Worm (Caenorhabditis elegans): ENCODE measurements around the gene Y48G9A.9.

Gene Y48G9A.9

DNA sequence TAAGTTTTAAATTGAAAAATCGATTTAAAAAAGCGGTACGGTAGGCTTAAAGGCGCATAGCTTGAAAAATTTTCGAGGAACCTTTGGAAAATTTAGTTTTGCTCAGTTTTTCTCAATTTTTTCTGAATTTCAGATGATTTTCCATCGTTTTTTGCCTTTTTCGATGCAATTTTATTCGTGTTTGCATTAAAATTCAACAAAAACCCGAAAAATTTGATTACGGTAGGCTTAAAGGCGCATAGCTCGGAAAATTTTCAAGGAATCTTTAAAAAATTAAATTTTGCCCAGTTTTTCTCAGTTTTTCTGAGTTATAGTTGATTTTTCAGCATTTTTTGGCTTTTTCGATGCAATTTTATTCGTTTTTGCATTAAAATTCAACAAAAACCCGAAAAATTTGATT is 8.8 kb downstream of the Y48G9A.9 start:
- no peak for TF ChIP-seq hlh-11 (tag; optimal IDR thresholded peaks at IDR 0.05)
- TF ChIP-seq ztf-7 (tag; optimal IDR thresholded peaks at IDR 0.05) = no peak
- no peak for TF ChIP-seq dmd-9 (GFP tag; IDR thresholded peaks at IDR 0.05)
- no peak for TF ChIP-seq F37D6.2 (tag; optimal IDR thresholded peaks at IDR 0.05)
- TF ChIP-seq zfp-3 (GFP tag; conservative IDR thresholded peaks at IDR 0.05) = no peak
- TF ChIP-seq ZK546.5 (tag; optimal IDR thresholded peaks at IDR 0.05) = no peak
- TF ChIP-seq hmg-1.1 (GFP tag; IDR thresholded peaks at IDR 0.05) = no peak
- TF ChIP-seq D1046.2 (GFP tag; IDR thresholded peaks at IDR 0.05) = no peak
- no peak for TF ChIP-seq nhr-28 (tag; optimal IDR thresholded peaks at IDR 0.05)
- no peak for TF ChIP-seq nhr-237 (tag; optimal IDR thresholded peaks at IDR 0.05)
- no peak for TF ChIP-seq daf-12 (tag; optimal IDR thresholded peaks at IDR 0.05)
- TF ChIP-seq hlh-30 (tag; optimal IDR thresholded peaks at IDR 0.05; ENCODE audit: insufficient read depth) = no peak

- TF ChIP-seq lin-1 (GFP tag; IDR thresholded peaks at IDR 0.05) = no peak
- no peak for TF ChIP-seq mxl-2 (GFP tag; conservative IDR thresholded peaks at IDR 0.05)
- TF ChIP-seq spr-3 (GFP tag; optimal IDR thresholded peaks at IDR 0.05) = no peak
- TF ChIP-seq nhr-48 (tag; optimal IDR thresholded peaks at IDR 0.05) = no peak
- no peak for TF ChIP-seq set-16 (GFP tag; IDR thresholded peaks at IDR 0.05)
- TF ChIP-seq aha-1 (tag) = no peak
- no peak for TF ChIP-seq nhr-76 (tag; optimal IDR thresholded peaks at IDR 0.05)
- TF ChIP-seq pha-4 (GFP tag; IDR thresholded peaks at IDR 0.05) = no peak
- no peak for TF ChIP-seq pha-4 (tag; optimal IDR thresholded peaks at IDR 0.05)
- TF ChIP-seq ZK337.2 (GFP tag; IDR thresholded peaks at IDR 0.05) = no peak
- TF ChIP-seq mdt-29 (GFP tag; IDR thresholded peaks at IDR 0.05) = no peak
- TF ChIP-seq egl-43 (GFP tag; IDR thresholded peaks at IDR 0.05) = no peak
- no peak for TF ChIP-seq mxl-3 (GFP tag; optimal IDR thresholded peaks at IDR 0.05)
- TF ChIP-seq nhr-6 (tag; optimal IDR thresholded peaks at IDR 0.05) = no peak
- no peak for TF ChIP-seq duxl-1 (tag; optimal IDR thresholded peaks at IDR 0.05; ENCODE audit: poor library complexity)
- TF ChIP-seq fkh-10 (GFP tag; optimal IDR thresholded peaks at IDR 0.05) = no peak
- TF ChIP-seq lsy-2 (tag; optimal IDR thresholded peaks at IDR 0.05) = peak in 1 of 2 experiments; percentile 49
- peak; percentile 43 for TF ChIP-seq mes-2 (tag; optimal IDR thresholded peaks at IDR 0.05; ENCODE audit: poor library complexity, severe bottlenecking)
- TF ChIP-seq unc-130 (GFP tag; optimal IDR thresholded peaks at IDR 0.05) = peak; percentile 30
- TF ChIP-seq F49E8.2 (tag; optimal IDR thresholded peaks at IDR 0.05; ENCODE audit: borderline replicate concordance) = peak; percentile 67
- no peak for TF ChIP-seq arid-1 (GFP tag; conservative IDR thresholded peaks at IDR 0.05)
- TF ChIP-seq zag-1 (tag; optimal IDR thresholded peaks at IDR 0.05) = no peak
- peak; percentile 57 for TF ChIP-seq lin-38 (GFP tag; IDR thresholded peaks at IDR 0.05)
- no peak for TF ChIP-seq skn-1 (tag; optimal IDR thresholded peaks at IDR 0.05)
Measured at ce11 chrIII:2101895-2102345, 9.4 kb downstream of the Y48G9A.9 start, which contains the start of gene ppk-2. Gene ppk-2 (plus strand): TSS chrIII:2102295.

ce11 chrIII:2105935-2106334 is 13.4 kb downstream of the Y48G9A.9 start:
- TF ChIP-seq lsy-2 (tag; optimal IDR thresholded peaks at IDR 0.05) (no peak), lin-1 (GFP tag; IDR thresholded peaks at IDR 0.05) (no peak), ZK546.5 (tag; optimal IDR thresholded peaks at IDR 0.05) (no peak), nhr-48 (tag; optimal IDR thresholded peaks at IDR 0.05) (no peak), aha-1 (tag) (peak; percentile 75), nhr-41 (GFP tag; IDR thresholded peaks at IDR 0.05) (no peak), dmd-9 (GFP tag; IDR thresholded peaks at IDR 0.05) (no peak), arid-1 (GFP tag; conservative IDR thresholded peaks at IDR 0.05) (no peak), cey-2 (tag; optimal IDR thresholded peaks at IDR 0.05; ENCODE audit: borderline replicate concordance, insufficient read depth) (no peak), set-16 (GFP tag; IDR thresholded peaks at IDR 0.05) (peak; percentile 79), mxl-3 (GFP tag; optimal IDR thresholded peaks at IDR 0.05) (no peak), duxl-1 (tag; optimal IDR thresholded peaks at IDR 0.05; ENCODE audit: poor library complexity) (no peak), T20F7.1 (GFP tag; optimal IDR thresholded peaks at IDR 0.05) (no peak), nhr-42 (GFP tag; IDR thresholded peaks at IDR 0.05) (no peak), rbr-2 (tag; optimal IDR thresholded peaks at IDR 0.05) (no peak), fos-1 (tag; optimal IDR thresholded peaks at IDR 0.05) (no peak), ceh-32 (tag; optimal IDR thresholded peaks at IDR 0.05; ENCODE audit: poor library complexity) (no peak), nhr-10 (tag; optimal IDR thresholded peaks at IDR 0.05) (no peak), dmd-8 (GFP tag; IDR thresholded peaks at IDR 0.05) (no peak), php-3 (GFP tag; IDR thresholded peaks at IDR 0.05) (no peak), D1046.2 (GFP tag; IDR thresholded peaks at IDR 0.05) (0 out of 2 replicates have a peak, but pooled peaks have one; percentile 49)

All from whole organism, L4 larva.